Fruit fly (Drosophila melanogaster): ENCODE data around the gene CG17917.

DNA sequence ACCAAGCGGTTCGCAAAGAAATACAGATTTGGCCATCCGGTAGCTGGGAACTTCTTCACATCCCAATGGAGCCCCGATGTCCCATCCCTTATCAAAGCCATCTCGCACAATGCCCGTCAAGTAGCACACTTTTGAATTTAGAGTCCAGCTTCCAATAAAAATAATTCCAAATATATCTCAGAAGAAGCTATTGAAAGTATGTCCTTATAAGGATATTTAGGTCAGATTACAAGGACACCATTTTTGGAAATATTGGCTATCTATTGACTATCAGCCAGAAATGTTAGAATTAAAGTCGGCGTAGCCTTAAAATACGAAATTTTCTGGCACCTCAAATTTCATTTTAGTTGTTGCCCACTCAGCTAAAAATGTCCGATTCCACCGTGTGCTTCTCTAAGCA, 934 bp downstream of the CG17917 start, which contains the start of gene CG10298:
- no peak for TF ChIP-seq CG8478 (optimal IDR thresholded peaks at IDR 0.05)
- no peak for TF ChIP-seq CTCF (optimal IDR thresholded peaks at IDR 0.05)
